Fruit fly (Drosophila melanogaster): ENCODE data around the gene Bka.

The Bka gene

dm6 chr2L:9907320-9908256 is 12.5 kb downstream of the Bka start (continued):
- TF ChIP-seq MBD-R2 (GFP tag; IDR thresholded peaks at IDR 0.05) (peak; percentile 20; the same call in 1 of the 2 replicates), vvl (GFP tag; IDR thresholded peaks at IDR 0.05) (peak; percentile 7; the same call in 1 of the 2 replicates), chm (GFP tag; IDR thresholded peaks at IDR 0.05) (0 out of 2 replicates have a peak, but pooled peaks have one; percentile 45), pnt (GFP tag; optimal IDR thresholded peaks at IDR 0.05) (no peak), oc (tag; optimal IDR thresholded peaks at IDR 0.05) (peak; percentile 37), CG2116 (GFP tag; optimal IDR thresholded peaks at IDR 0.05) (peak; percentile 6), D19A (tag; optimal IDR thresholded peaks at IDR 0.05) (no peak), Deaf1 (tag; optimal IDR thresholded peaks at IDR 0.05) (peak; percentile 52), chinmo (GFP tag; IDR thresholded peaks at IDR 0.05; ENCODE audit: partially characterized antibody) (peak; percentile 96), klu (GFP tag; IDR thresholded peaks at IDR 0.05) (peak; percentile 44; the same call in 1 of the 2 replicates), CG2712 (tag; optimal IDR thresholded peaks at IDR 0.05) (peak; percentile 18), ci (GFP tag; IDR thresholded peaks at IDR 0.05) (peak; percentile 37; the same call in 2 of the 3 replicates), CG17361 (GFP tag; IDR thresholded peaks at IDR 0.05) (no peak), CG18764 (GFP tag; optimal IDR thresholded peaks at IDR 0.05) (no peak), kah (GFP tag; optimal IDR thresholded peaks at IDR 0.05) (peak; percentile 78), nau (GFP tag; optimal IDR thresholded peaks at IDR 0.05) (peak; percentile 30), CG11456 (GFP tag; IDR thresholded peaks at IDR 0.05) (no peak), caup (GFP tag; optimal IDR thresholded peaks at IDR 0.05; ENCODE audit: severe bottlenecking) (peak; percentile 11), zen2 (GFP tag; IDR thresholded peaks at IDR 0.05; ENCODE audit: partially characterized antibody) (0 out of 3 replicates have a peak, but pooled peaks have one; percentile 32), nom (GFP tag; optimal IDR thresholded peaks at IDR 0.05) (peak; percentile 56), CG8765 (GFP tag; IDR thresholded peaks at IDR 0.05) (no peak), CG13894 (tag; optimal IDR thresholded peaks at IDR 0.05) (peak; percentile 0), nmo (GFP tag; optimal IDR thresholded peaks at IDR 0.05) (no peak), Pdp1 (GFP tag; optimal IDR thresholded peaks at IDR 0.05) (peak in 1 of 2 experiments; percentile 10), CG12219 (GFP tag; optimal IDR thresholded peaks at IDR 0.05) (no peak), bcd (GFP tag; optimal IDR thresholded peaks at IDR 0.05) (no peak), row (GFP tag; IDR thresholded peaks at IDR 0.05) (peak; percentile 26; the same call in 1 of the 3 replicates), sqz (GFP tag; optimal IDR thresholded peaks at IDR 0.05) (peak; percentile 23), CG10979 (tag; optimal IDR thresholded peaks at IDR 0.05) (peak; percentile 66), CG2199 (GFP tag; IDR thresholded peaks at IDR 0.05) (peak; percentile 67; the same call in 1 of the 3 replicates), CG8290 (GFP tag; optimal IDR thresholded peaks at IDR 0.05) (no peak), CG8290 (tag; optimal IDR thresholded peaks at IDR 0.05) (peak in 1 of 2 experiments; percentile 56), sd (tag; optimal IDR thresholded peaks at IDR 0.05) (peak; percentile 40), Sox102F (GFP tag; optimal IDR thresholded peaks at IDR 0.05) (peak; percentile 58), CG1832 (GFP tag; optimal IDR thresholded peaks at IDR 0.05) (peak; percentile 46), CG10565 (GFP tag; optimal IDR thresholded peaks at IDR 0.05) (no peak), D19B (GFP tag; optimal IDR thresholded peaks at IDR 0.05) (peak; percentile 73), CG3847 (GFP tag; IDR thresholded peaks at IDR 0.05) (peak; percentile 20; the same call in 1 of the 2 replicates), CG1792 (GFP tag; optimal IDR thresholded peaks at IDR 0.05) (no peak), zen (tag; optimal IDR thresholded peaks at IDR 0.05) (no peak), CG7372 (GFP tag; IDR thresholded peaks at IDR 0.05) (peak; percentile 96), pb (GFP tag; optimal IDR thresholded peaks at IDR 0.05) (peak; percentile 11), CG13296 (GFP tag; optimal IDR thresholded peaks at IDR 0.05) (no peak), Hmr (GFP tag; optimal IDR thresholded peaks at IDR 0.05) (peak; percentile 1), CG4404 (GFP tag; IDR thresholded peaks at IDR 0.05) (no peak), Bteb2 (GFP tag; optimal IDR thresholded peaks at IDR 0.05) (no peak), gcm (GFP tag; optimal IDR thresholded peaks at IDR 0.05) (peak; percentile 9)
